Worm (Caenorhabditis elegans): ENCODE results near the gene mtr-4.

Gene mtr-4

DNA sequence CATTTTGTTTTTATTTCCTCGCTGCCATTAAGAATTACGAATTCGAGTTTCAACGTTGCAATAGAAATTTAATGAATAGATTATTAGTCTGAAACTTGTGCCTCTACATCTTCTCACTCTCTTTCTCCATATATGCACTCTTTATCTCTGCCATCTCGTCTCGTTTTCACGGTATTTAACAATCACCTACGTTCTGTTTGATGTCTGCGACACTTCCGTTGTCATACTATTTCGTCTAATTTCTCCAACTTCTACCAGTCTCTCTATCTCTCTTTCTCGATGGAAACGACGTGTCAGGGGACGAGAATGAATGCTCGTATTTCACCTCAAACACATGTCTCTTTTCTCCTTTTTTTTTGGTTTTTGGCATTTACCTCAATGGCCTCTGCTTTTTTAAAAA lies 48.3 kb downstream of the mtr-4 start (continued):
- TF ChIP-seq nhr-11 (tag; optimal IDR thresholded peaks at IDR 0.05) (no peak), ztf-11 (tag; optimal IDR thresholded peaks at IDR 0.05) (no peak), snpc-4 (tag; optimal IDR thresholded peaks at IDR 0.05) (no peak), peb-1 (tag; optimal IDR thresholded peaks at IDR 0.05) (no peak), unc-62 (GFP tag; optimal IDR thresholded peaks at IDR 0.05) (no peak), aly-2 (tag; optimal IDR thresholded peaks at IDR 0.05) (no peak), elt-3 (tag; optimal IDR thresholded peaks at IDR 0.05) (no peak), sma-3 (GFP tag; optimal IDR thresholded peaks at IDR 0.05) (peak; percentile 10), crh-2 (tag; optimal IDR thresholded peaks at IDR 0.05) (peak; percentile 90), ztf-1 (GFP tag; conservative IDR thresholded peaks at IDR 0.05) (no peak), nhr-6 (tag; optimal IDR thresholded peaks at IDR 0.05) (peak; percentile 54), Y55F3AM.14 (GFP tag; optimal IDR thresholded peaks at IDR 0.05) (no peak), nhr-129 (tag; optimal IDR thresholded peaks at IDR 0.05) (peak; percentile 78), R02D3.7 (tag; optimal IDR thresholded peaks at IDR 0.05) (no peak), ZK546.5 (tag; optimal IDR thresholded peaks at IDR 0.05) (no peak), unc-55 (GFP tag; optimal IDR thresholded peaks at IDR 0.05) (peak; percentile 69), lin-11 (tag; optimal IDR thresholded peaks at IDR 0.05) (no peak), nhr-237 (tag; optimal IDR thresholded peaks at IDR 0.05) (no peak), alr-1 (tag; optimal IDR thresholded peaks at IDR 0.05) (no peak), lin-13 (GFP tag; optimal IDR thresholded peaks at IDR 0.05) (peak; percentile 28), ztf-4 (tag; optimal IDR thresholded peaks at IDR 0.05) (no peak), skn-1 (tag; optimal IDR thresholded peaks at IDR 0.05) (no peak)

DNA sequence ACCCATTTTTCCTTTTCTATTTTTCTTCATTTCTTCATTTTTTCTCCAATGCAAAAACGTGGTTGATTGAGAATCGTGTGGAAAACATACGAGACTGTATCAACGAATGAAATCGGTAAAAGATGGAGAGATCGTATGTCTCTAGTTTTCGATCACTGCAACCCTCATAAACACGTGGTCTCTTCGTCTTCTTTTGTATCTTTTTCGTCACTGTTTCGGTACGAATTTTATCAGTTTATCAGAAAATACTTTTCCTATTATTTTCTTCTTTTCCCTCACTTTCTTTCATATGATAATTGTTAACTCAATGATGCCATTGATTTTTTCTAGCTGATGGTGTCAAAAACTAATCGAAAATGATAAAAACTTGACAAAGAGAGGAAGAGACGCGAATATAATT lies 50.2 kb downstream of the mtr-4 start:
- TF ChIP-seq ceh-16 (tag; optimal IDR thresholded peaks at IDR 0.05) (no peak), aly-2 (tag; optimal IDR thresholded peaks at IDR 0.05) (no peak), elt-3 (tag; optimal IDR thresholded peaks at IDR 0.05) (no peak), peb-1 (tag; optimal IDR thresholded peaks at IDR 0.05) (no peak), nhr-11 (tag; optimal IDR thresholded peaks at IDR 0.05) (no peak), nhr-237 (tag; optimal IDR thresholded peaks at IDR 0.05) (no peak), sma-3 (GFP tag; optimal IDR thresholded peaks at IDR 0.05) (peak; percentile 54), gmeb-1 (tag; optimal IDR thresholded peaks at IDR 0.05) (peak; percentile 40), nhr-10 (tag; optimal IDR thresholded peaks at IDR 0.05) (no peak), ZK546.5 (tag; optimal IDR thresholded peaks at IDR 0.05) (no peak), lsy-2 (tag; optimal IDR thresholded peaks at IDR 0.05) (peak in 1 of 2 experiments; percentile 38), mdl-1 (tag; optimal IDR thresholded peaks at IDR 0.05) (peak in 1 of 2 experiments; percentile 47), lin-13 (GFP tag; optimal IDR thresholded peaks at IDR 0.05) (no peak), nhr-6 (tag; optimal IDR thresholded peaks at IDR 0.05) (no peak), nhr-25 (tag; optimal IDR thresholded peaks at IDR 0.05) (peak; percentile 81), sma-9 (GFP tag; optimal IDR thresholded peaks at IDR 0.05) (peak; percentile 91), sma-9 (tag; optimal IDR thresholded peaks at IDR 0.05) (no peak), blmp-1 (tag; optimal IDR thresholded peaks at IDR 0.05; ENCODE audit: insufficient read depth) (peak; percentile 79), lin-11 (tag; optimal IDR thresholded peaks at IDR 0.05) (no peak), elt-1 (tag; optimal IDR thresholded peaks at IDR 0.05) (no peak), lin-39 (tag; optimal IDR thresholded peaks at IDR 0.05) (no peak), crh-2 (tag; optimal IDR thresholded peaks at IDR 0.05) (peak; percentile 53), ztf-1 (GFP tag; conservative IDR thresholded peaks at IDR 0.05) (no peak), ama-1 (optimal IDR thresholded peaks at IDR 0.05) (no peak), zag-1 (tag; optimal IDR thresholded peaks at IDR 0.05) (no peak), unc-55 (GFP tag; optimal IDR thresholded peaks at IDR 0.05) (no peak), dmd-4 (tag; optimal IDR thresholded peaks at IDR 0.05) (no peak), C34F6.9 (tag; optimal IDR thresholded peaks at IDR 0.05) (no peak), nhr-129 (tag; optimal IDR thresholded peaks at IDR 0.05) (peak; percentile 37), sem-4 (tag; optimal IDR thresholded peaks at IDR 0.05) (no peak), snpc-4 (tag; optimal IDR thresholded peaks at IDR 0.05) (no peak), egl-27 (tag; optimal IDR thresholded peaks at IDR 0.05) (no peak), ztf-4 (tag; optimal IDR thresholded peaks at IDR 0.05) (peak; percentile 45), nhr-12 (tag; optimal IDR thresholded peaks at IDR 0.05) (no peak), fos-1 (tag; optimal IDR thresholded peaks at IDR 0.05) (peak; percentile 95), nhr-77 (tag; optimal IDR thresholded peaks at IDR 0.05) (no peak), nhr-21 (tag; optimal IDR thresholded peaks at IDR 0.05) (peak; percentile 75)

All from whole organism, L2 larva.